Worm (Caenorhabditis elegans): ENCODE results near the gene Y82E9BL.12.

ce11 chrIII:1326490-1326889 is 17.5 kb downstream of the Y82E9BL.12 start, which contains the start of gene Y82E9BL.18:
- TF ChIP-seq hmg-4 (GFP tag; optimal IDR thresholded peaks at IDR 0.05) (no peak), B0310.2 (tag; optimal IDR thresholded peaks at IDR 0.05) (no peak), pes-1 (GFP tag; IDR thresholded peaks at IDR 0.05) (no peak), hnd-1 (tag; optimal IDR thresholded peaks at IDR 0.05) (no peak), ama-1 (optimal IDR thresholded peaks at IDR 0.05) (no peak), scrt-1 (GFP tag; IDR thresholded peaks at IDR 0.05) (no peak), ceh-36 (tag; optimal IDR thresholded peaks at IDR 0.05) (no peak), ets-7 (tag; optimal IDR thresholded peaks at IDR 0.05) (no peak)
